Fruit fly (Drosophila melanogaster) S2 (cell line): Measurements from ENCODE around the gene Nf-YA.

Experiments used
- CG8478 ChIP-seq: fragments of >200 bp; optimal IDR thresholded peaks from 2 replicates; lab custom pipeline; 2018
- CTCF ChIP-seq, 2 experiments: fragments of >200 bp; optimal IDR thresholded peaks; 2 replicates each; lab custom pipeline; 2018

dm6 chr3L:9425838-9426237 lies 16.2 kb downstream of the Nf-YA start:
- TF ChIP-seq CG8478 (lab: Kevin White, UChicago) (no peak), CTCF (optimal IDR thresholded peaks at IDR 0.05; lab: Kevin White, UChicago) (no peak)
